Fruit fly (Drosophila melanogaster) whole organism, adult: ENCODE data around the gene CG9192.

Experiments
- CG1620 ChIP-seq: fragments of 200-800 bp; sonication (Bioruptor generic); optimal IDR thresholded peaks from 2 replicates; lab custom pipeline; 2016; ENCODE audit warnings: missing biosample characterization, missing genetic modification characterization
- CG33017 ChIP-seq: fragments of 200-800 bp; sonication (Bioruptor generic); optimal IDR thresholded peaks from 2 replicates; lab custom pipeline; 2018; ENCODE audit warnings: missing biosample characterization, mild to moderate bottlenecking, missing genetic modification characterization, moderate library complexity
- CG5204 ChIP-seq: fragments of 200-800 bp; sonication (Bioruptor generic); optimal IDR thresholded peaks from 2 replicates; lab custom pipeline; 2016; ENCODE audit warnings: missing biosample characterization, missing genetic modification characterization
- CG7045 ChIP-seq: fragments of 200-800 bp; sonication (Bioruptor generic); optimal IDR thresholded peaks from 2 replicates; lab custom pipeline; 2017; ENCODE audit warnings: missing biosample characterization, mild to moderate bottlenecking, missing genetic modification characterization
- CG7101 ChIP-seq: fragments of 200-800 bp; sonication (Bioruptor generic); optimal IDR thresholded peaks from 2 replicates; lab custom pipeline; 2018; ENCODE audit warnings: missing biosample characterization, mild to moderate bottlenecking, missing genetic modification characterization, moderate library complexity
- Clk ChIP-seq: fragments of 200-800 bp; sonication (Bioruptor generic); optimal IDR thresholded peaks from 2 replicates; lab custom pipeline; 2017; ENCODE audit warnings: missing biosample characterization, missing genetic modification characterization
- Hr96 ChIP-seq: fragments of 200-800 bp; sonication (Bioruptor generic); optimal IDR thresholded peaks from 2 replicates; lab custom pipeline; 2016; ENCODE audit warnings: missing biosample characterization, missing genetic modification characterization
- Mnt ChIP-seq: fragments of 200-800 bp; sonication (Bioruptor generic); optimal IDR thresholded peaks from 2 replicates; lab custom pipeline; 2016; ENCODE audit warnings: missing biosample characterization, mild to moderate bottlenecking, missing genetic modification characterization
- bab1 ChIP-seq: fragments of 200-800 bp; sonication (Bioruptor generic); optimal IDR thresholded peaks from 3 replicates; lab custom pipeline; 2019; ENCODE audit warnings: missing biosample characterization, mild to moderate bottlenecking, missing genetic modification characterization, moderate library complexity
- cnc ChIP-seq, 2 experiments: fragments of >200 bp; optimal IDR thresholded peaks; 2 replicates each; lab custom pipeline; 2017
- kay ChIP-seq: fragments of 200-800 bp; sonication (Bioruptor generic); peaks from one replicate; lab custom pipeline; 2016; ENCODE audit warnings: missing biosample characterization, missing genetic modification characterization, borderline replicate concordance
- tj ChIP-seq: fragments of 200-800 bp; sonication (Bioruptor generic); optimal IDR thresholded peaks from 3 replicates; lab custom pipeline; 2017; ENCODE audit warnings: missing biosample characterization, mild to moderate bottlenecking, missing genetic modification characterization, moderate library complexity
- toe ChIP-seq: fragments of 200-800 bp; sonication (Bioruptor generic); optimal IDR thresholded peaks from 2 replicates; lab custom pipeline; 2016; ENCODE audit warnings: missing biosample characterization, missing genetic modification characterization

- TF ChIP-seq Mnt (GFP tag; lab: Kevin White, UChicago) (no peak), CG5204 (GFP tag; lab: Kevin White, UChicago) (no peak), CG7101 (no peak), Clk (GFP tag; lab: Kevin White, UChicago) (no peak), CG33017 (tag; lab: Kevin White, UChicago) (no peak), Hr96 (GFP tag; lab: Kevin White, UChicago) (no peak), bab1 (GFP tag; lab: Kevin White, UChicago) (no peak), tj (no peak), CG1620 (GFP tag; lab: Kevin White, UChicago) (no peak), CG7045 (GFP tag; lab: Kevin White, UChicago) (no peak), kay (no peak), toe (GFP tag; lab: Kevin White, UChicago) (no peak), cnc (optimal IDR thresholded peaks at IDR 0.05; lab: Kevin White, UChicago) (no peak)
These were observed 26.9 kb upstream of the CG9192 start for dm6 chr3L:1264998-1265397.
